Fruit fly (Drosophila melanogaster) whole organism, embryonic: Measurements from ENCODE around the gene msb1l.
A peak's percentile ranks its signal among the peaks of the same experiment; 100 is the strongest.

Experiments used
- Atf3 ChIP-seq: fragments of 200-800 bp; sonication (Bioruptor generic); optimal IDR thresholded peaks from 3 replicates; lab custom pipeline; 2016; ENCODE audit warnings: missing biosample characterization, missing genetic modification characterization
- Bgb ChIP-seq: fragments of 200-800 bp; sonication (Bioruptor generic); IDR thresholded peaks from 2 replicates; pipeline ENCODE4 v1.3.6; 2022; ENCODE audit warnings: missing biosample characterization, missing genetic modification characterization; ENCODE audit not compliant: partially characterized antibody
- CG10366 ChIP-seq: fragments of 200-800 bp; sonication (Bioruptor generic); IDR thresholded peaks from 2 replicates; pipeline ENCODE4 v1.3.6; 2022; ENCODE audit warnings: missing biosample characterization, missing genetic modification characterization
- CG10462 ChIP-seq: fragments of 200-800 bp; sonication (Bioruptor generic); optimal IDR thresholded peaks from 2 replicates; lab custom pipeline; 2016; ENCODE audit warnings: missing biosample characterization, missing genetic modification characterization
- CG10654 ChIP-seq: fragments of 200-800 bp; sonication (Bioruptor generic); optimal IDR thresholded peaks from 2 replicates; lab custom pipeline; 2016; ENCODE audit warnings: missing biosample characterization, missing genetic modification characterization
- CG15696 ChIP-seq: fragments of 200-800 bp; sonication (Bioruptor generic); optimal IDR thresholded peaks from 2 replicates; lab custom pipeline; 2019; ENCODE audit warnings: missing biosample characterization, mild to moderate bottlenecking, missing genetic modification characterization, moderate library complexity
- CG16779 ChIP-seq: fragments of 200-800 bp; sonication (Bioruptor generic); IDR thresholded peaks from 2 replicates; pipeline ENCODE4 v1.3.6; 2022; ENCODE audit warnings: missing biosample characterization, missing genetic modification characterization
- CG17328 ChIP-seq: fragments of 200-800 bp; sonication (Bioruptor generic); IDR thresholded peaks from 2 replicates; pipeline ENCODE4 v1.3.6; 2022; ENCODE audit warnings: missing biosample characterization, missing genetic modification characterization
- CG17802 ChIP-seq: fragments of 200-800 bp; sonication (Bioruptor generic); optimal IDR thresholded peaks from 2 replicates; lab custom pipeline; 2018; ENCODE audit warnings: missing biosample characterization, mild to moderate bottlenecking, missing genetic modification characterization, moderate library complexity
- CG18476 ChIP-seq: fragments of 200-800 bp; sonication (Bioruptor generic); optimal IDR thresholded peaks from 2 replicates; lab custom pipeline; 2016; ENCODE audit warnings: missing biosample characterization, mild to moderate bottlenecking, missing genetic modification characterization
- CG18619 ChIP-seq: fragments of 200-800 bp; sonication (Bioruptor generic); optimal IDR thresholded peaks from 3 replicates; lab custom pipeline; 2017; ENCODE audit warnings: missing biosample characterization, mild to moderate bottlenecking, missing genetic modification characterization
- CG2199 ChIP-seq: fragments of 200-800 bp; sonication (Bioruptor generic); IDR thresholded peaks from 3 replicates; pipeline ENCODE4 v1.3.6; 2022; ENCODE audit warnings: missing biosample characterization, missing genetic modification characterization
- CG32767 ChIP-seq: fragments of 200-800 bp; sonication (Bioruptor generic); IDR thresholded peaks from 2 replicates; pipeline ENCODE4 v1.3.6; 2022; ENCODE audit warnings: missing biosample characterization, missing genetic modification characterization
- CG34224 ChIP-seq: fragments of 200-800 bp; sonication (Bioruptor generic); IDR thresholded peaks from 3 replicates; pipeline ENCODE4 v1.3.6; 2022; ENCODE audit warnings: missing biosample characterization, missing genetic modification characterization; ENCODE audit not compliant: partially characterized antibody
- CG3838 ChIP-seq: fragments of 200-800 bp; sonication (Bioruptor generic); optimal IDR thresholded peaks from 3 replicates; lab custom pipeline; 2016; ENCODE audit warnings: missing biosample characterization, missing genetic modification characterization
- CG4282 ChIP-seq: fragments of 200-800 bp; sonication (Bioruptor generic); optimal IDR thresholded peaks from 2 replicates; lab custom pipeline; 2016; ENCODE audit warnings: missing biosample characterization, missing genetic modification characterization
- CG6683 ChIP-seq: fragments of 200-800 bp; sonication (Bioruptor generic); optimal IDR thresholded peaks from 2 replicates; lab custom pipeline; 2017; ENCODE audit warnings: missing biosample characterization, mild to moderate bottlenecking, missing genetic modification characterization, missing genetic modification reagents
- CG7271 ChIP-seq: fragments of 200-800 bp; sonication (Bioruptor generic); optimal IDR thresholded peaks from 2 replicates; lab custom pipeline; 2018; ENCODE audit warnings: missing biosample characterization, mild to moderate bottlenecking, missing genetic modification characterization, moderate library complexity
- CG7372 ChIP-seq: fragments of 200-800 bp; sonication (Bioruptor generic); IDR thresholded peaks from 2 replicates; pipeline ENCODE4 v1.3.6; 2022; ENCODE audit warnings: missing biosample characterization, missing genetic modification characterization
- CG7556 ChIP-seq: fragments of 200-800 bp; sonication (Bioruptor generic); optimal IDR thresholded peaks from 2 replicates; lab custom pipeline; 2017; ENCODE audit warnings: missing biosample characterization, mild to moderate bottlenecking, missing genetic modification characterization
- CG9797 ChIP-seq: fragments of 200-800 bp; sonication (Bioruptor generic); optimal IDR thresholded peaks from 3 replicates; lab custom pipeline; 2018; ENCODE audit warnings: missing biosample characterization, mild to moderate bottlenecking, missing genetic modification characterization
- CTCF ChIP-seq: fragments of 200-800 bp; sonication (Bioruptor generic); optimal IDR thresholded peaks from 2 replicates; lab custom pipeline; 2017; ENCODE audit warnings: missing biosample characterization, mild to moderate bottlenecking, missing genetic modification characterization, moderate library complexity
- CkIIα-i1 ChIP-seq: fragments of 200-800 bp; sonication (Bioruptor generic); IDR thresholded peaks from 2 replicates; pipeline ENCODE4 v1.3.6; 2022; ENCODE audit warnings: missing biosample characterization, missing genetic modification characterization
- D19A ChIP-seq: fragments of 200-800 bp; optimal IDR thresholded peaks from 3 replicates; lab custom pipeline; 2019; ENCODE audit warnings: missing biosample characterization, mild to moderate bottlenecking, missing genetic modification characterization, moderate library complexity
- Drgx ChIP-seq: fragments of 200-800 bp; sonication (Bioruptor generic); IDR thresholded peaks from 2 replicates; pipeline ENCODE4 v1.3.6; 2022; ENCODE audit warnings: missing biosample characterization, missing genetic modification characterization
- E2f2 ChIP-seq: fragments of 200-800 bp; sonication (Bioruptor generic); IDR thresholded peaks from 2 replicates; pipeline ENCODE4 v1.3.6; 2022; ENCODE audit warnings: missing biosample characterization, missing genetic modification characterization
- ERR ChIP-seq: fragments of 200-800 bp; sonication (Bioruptor generic); optimal IDR thresholded peaks from 2 replicates; lab custom pipeline; 2016; ENCODE audit warnings: missing biosample characterization, missing genetic modification characterization
- HLH54F ChIP-seq: fragments of 200-800 bp; sonication (Bioruptor generic); optimal IDR thresholded peaks from 3 replicates; lab custom pipeline; 2016; ENCODE audit warnings: missing biosample characterization, missing genetic modification characterization
- HmgZ ChIP-seq: fragments of 200-800 bp; sonication (Bioruptor generic); optimal IDR thresholded peaks from 2 replicates; lab custom pipeline; 2018; ENCODE audit warnings: missing biosample characterization, mild to moderate bottlenecking, missing genetic modification characterization
- Hr39 ChIP-seq: fragments of >200 bp; optimal IDR thresholded peaks from 2 replicates; lab custom pipeline; 2017
- MTF-1 ChIP-seq: fragments of 200-800 bp; sonication (Bioruptor generic); optimal IDR thresholded peaks from 2 replicates; lab custom pipeline; 2018; ENCODE audit warnings: missing biosample characterization, mild to moderate bottlenecking, missing genetic modification characterization, borderline replicate concordance
- Mrtf ChIP-seq: fragments of 200-800 bp; sonication (Bioruptor generic); IDR thresholded peaks from 3 replicates; pipeline ENCODE4 v1.3.6; 2022; ENCODE audit warnings: missing biosample characterization, missing genetic modification characterization
- Nf-YC ChIP-seq: fragments of 200-800 bp; optimal IDR thresholded peaks from 3 replicates; lab custom pipeline; 2019; ENCODE audit warnings: missing biosample characterization, mild to moderate bottlenecking, missing genetic modification characterization, moderate library complexity
- Ptx1 ChIP-seq: fragments of 200-800 bp; sonication (Bioruptor generic); IDR thresholded peaks from 2 replicates; pipeline ENCODE4 v1.3.6; 2022; ENCODE audit warnings: missing biosample characterization, missing genetic modification characterization
- Sox100B ChIP-seq: fragments of 200-800 bp; sonication (Bioruptor generic); optimal IDR thresholded peaks from 3 replicates; lab custom pipeline; 2018; ENCODE audit warnings: missing biosample characterization, mild to moderate bottlenecking, missing genetic modification characterization
- Sox102F ChIP-seq: fragments of 200-800 bp; sonication (Bioruptor generic); optimal IDR thresholded peaks from 2 replicates; lab custom pipeline; 2018; ENCODE audit warnings: missing biosample characterization, mild to moderate bottlenecking, missing genetic modification characterization, moderate library complexity
- Spps ChIP-seq: fragments of 200-800 bp; sonication (Bioruptor generic); optimal IDR thresholded peaks from 2 replicates; lab custom pipeline; 2018; ENCODE audit warnings: missing biosample characterization, mild to moderate bottlenecking, missing genetic modification characterization
- Sry-δ ChIP-seq: fragments of 200-800 bp; sonication (Bioruptor generic); optimal IDR thresholded peaks from 2 replicates; lab custom pipeline; 2016; ENCODE audit warnings: missing biosample characterization, missing genetic modification characterization
- Usf ChIP-seq: fragments of 200-800 bp; sonication (Bioruptor generic); optimal IDR thresholded peaks from 2 replicates; lab custom pipeline; 2017; ENCODE audit warnings: missing genotype, missing biosample characterization, missing genetic modification characterization
- aop ChIP-seq: fragments of 200-800 bp; sonication (Bioruptor generic); IDR thresholded peaks from 2 replicates; pipeline ENCODE4 v1.3.6; 2022; ENCODE audit warnings: missing biosample characterization, missing genetic modification characterization
- disco-r ChIP-seq: fragments of 200-800 bp; sonication (Bioruptor generic); optimal IDR thresholded peaks from 2 replicates; lab custom pipeline; 2016; ENCODE audit warnings: missing biosample characterization, missing genetic modification characterization
- emc ChIP-seq: fragments of 200-800 bp; sonication (Bioruptor generic); optimal IDR thresholded peaks from 2 replicates; lab custom pipeline; 2016; ENCODE audit warnings: missing biosample characterization, missing genetic modification characterization
- en ChIP-seq: fragments of 200-800 bp; sonication (Bioruptor generic); optimal IDR thresholded peaks from 2 replicates; lab custom pipeline; 2016; ENCODE audit warnings: missing biosample characterization, missing genetic modification characterization
- eyg ChIP-seq: fragments of 200-800 bp; sonication (Bioruptor generic); optimal IDR thresholded peaks from 3 replicates; lab custom pipeline; 2016; ENCODE audit warnings: missing biosample characterization, missing genetic modification characterization
- fd102C ChIP-seq: fragments of 200-800 bp; sonication (Bioruptor generic); optimal IDR thresholded peaks from 2 replicates; lab custom pipeline; 2018; ENCODE audit warnings: missing biosample characterization, mild to moderate bottlenecking, missing genetic modification characterization, moderate library complexity
- ftz-f1 ChIP-seq: fragments of 200-800 bp; sonication (Bioruptor generic); optimal IDR thresholded peaks from 2 replicates; lab custom pipeline; 2016; ENCODE audit warnings: missing biosample characterization, missing genetic modification characterization
- org-1 ChIP-seq: fragments of 200-800 bp; sonication (Bioruptor generic); optimal IDR thresholded peaks from 2 replicates; lab custom pipeline; 2017; ENCODE audit warnings: missing biosample characterization, missing genetic modification characterization
- phol ChIP-seq: fragments of 200-800 bp; sonication (Bioruptor generic); optimal IDR thresholded peaks from 3 replicates; lab custom pipeline; 2018; ENCODE audit warnings: missing biosample characterization, mild to moderate bottlenecking, missing genetic modification characterization, moderate library complexity
- sd ChIP-seq: fragments of 200-800 bp; sonication (Bioruptor generic); optimal IDR thresholded peaks from 3 replicates; lab custom pipeline; 2018; ENCODE audit warnings: missing biosample characterization, mild to moderate bottlenecking, missing genetic modification characterization, moderate library complexity
- sob ChIP-seq: fragments of 200-800 bp; sonication (Bioruptor generic); IDR thresholded peaks from 2 replicates; pipeline ENCODE4 v1.3.6; 2022; ENCODE audit warnings: missing biosample characterization, missing genetic modification characterization
- tx ChIP-seq: fragments of 200-800 bp; sonication (Bioruptor generic); optimal IDR thresholded peaks from 2 replicates; lab custom pipeline; 2016; ENCODE audit warnings: missing biosample characterization, missing genetic modification characterization
- usp ChIP-seq: fragments of >200 bp; optimal IDR thresholded peaks from 2 replicates; lab custom pipeline; 2017; ENCODE audit warnings: missing biosample characterization, missing genetic modification characterization
- zen ChIP-seq: fragments of 200-800 bp; sonication (Bioruptor generic); optimal IDR thresholded peaks from 3 replicates; lab custom pipeline; 2018; ENCODE audit warnings: missing biosample characterization, mild to moderate bottlenecking, missing genetic modification characterization, moderate library complexity

The msb1l gene

DNA sequence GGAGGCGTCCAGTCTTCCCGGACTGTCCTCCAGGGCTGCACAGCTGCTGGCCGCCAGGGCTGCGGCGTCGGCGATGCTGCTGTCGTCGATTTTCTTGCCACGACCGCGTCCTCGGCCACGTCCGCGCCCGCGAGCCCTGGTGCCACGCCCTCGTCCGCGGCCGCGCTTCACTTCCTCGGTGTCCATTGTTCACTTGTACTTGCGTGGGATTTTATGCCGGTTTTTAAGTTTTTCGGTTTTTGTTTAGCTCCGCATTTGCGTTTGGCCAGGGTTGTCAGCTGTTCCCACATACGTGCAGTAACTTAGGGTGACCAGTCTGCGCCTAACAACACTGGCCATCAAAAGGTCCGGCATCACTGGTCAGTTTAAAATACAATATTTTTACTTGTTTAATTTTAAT lies 4.7 kb downstream of the msb1l start, which contains the start of gene Hakai (continued):
- TF ChIP-seq Hr39 (lab: Kevin White, UChicago), result peak; percentile 100
- TF ChIP-seq D19A, result peak; percentile 26
- peak; percentile 56 for TF ChIP-seq tx (GFP tag; lab: Kevin White, UChicago)
- peak; percentile 57; the same call in 2 of the 3 replicates for TF ChIP-seq CG34224 (GFP tag; lab: Robert Waterston, UW)
- TF ChIP-seq CG9797, result peak; percentile 42
- TF ChIP-seq CG17802 (tag; lab: Kevin White, UChicago), result no peak
- TF ChIP-seq CkIIα-i1, result no peak
- no peak; the same call in 1 of the 2 replicates for TF ChIP-seq CG17328 (GFP tag; lab: Robert Waterston, UW)
- TF ChIP-seq CG32767, result no peak
- peak; percentile 57 for TF ChIP-seq HmgZ (tag; lab: Kevin White, UChicago)
- TF ChIP-seq CG10462 (GFP tag; lab: Kevin White, UChicago), result no peak
- TF ChIP-seq CTCF (GFP tag; lab: Kevin White, UChicago), result no peak
- no peak for TF ChIP-seq org-1
- TF ChIP-seq CG7556 (GFP tag; lab: Kevin White, UChicago), result peak; percentile 14
- TF ChIP-seq en (GFP tag; lab: Kevin White, UChicago), result peak; percentile 12
- 0 out of 3 replicates have a peak, but pooled peaks have one; percentile 67 for TF ChIP-seq CG2199 (GFP tag; lab: Robert Waterston, UW)
- TF ChIP-seq Ptx1 (GFP tag; lab: Robert Waterston, UW), result peak; percentile 62
- no peak for TF ChIP-seq CG6683
- TF ChIP-seq CG7372 (GFP tag; lab: Robert Waterston, UW), result peak; percentile 46; the same call in 1 of the 2 replicates
- no peak for TF ChIP-seq Usf (GFP tag; lab: Kevin White, UChicago)
- peak; percentile 47 for TF ChIP-seq Atf3 (GFP tag; lab: Kevin White, UChicago)
- TF ChIP-seq Sox102F (GFP tag; lab: Kevin White, UChicago), result peak; percentile 27
- no peak for TF ChIP-seq Sox100B (GFP tag; lab: Kevin White, UChicago)
- TF ChIP-seq zen, result no peak
- TF ChIP-seq Nf-YC (tag; lab: Kevin White, UChicago), result peak; percentile 47
- no peak for TF ChIP-seq CG4282
- no peak for TF ChIP-seq Mrtf
- TF ChIP-seq sd (tag; lab: Kevin White, UChicago), result no peak
- TF ChIP-seq CG15696 (tag; lab: Kevin White, UChicago), result peak; percentile 33
- peak; percentile 35; the same call in 1 of the 2 replicates for TF ChIP-seq CG10366 (GFP tag; lab: Robert Waterston, UW)
- TF ChIP-seq E2f2 (GFP tag; lab: Robert Waterston, UW), result peak; percentile 82
- peak; percentile 65 for TF ChIP-seq Drgx (GFP tag; lab: Robert Waterston, UW)
- peak; percentile 55 for TF ChIP-seq Sry-δ (GFP tag; lab: Kevin White, UChicago)
- no peak for TF ChIP-seq CG3838 (GFP tag; lab: Kevin White, UChicago)
- no peak for TF ChIP-seq aop (GFP tag; lab: Robert Waterston, UW)
- peak; percentile 70 for TF ChIP-seq phol (tag; lab: Kevin White, UChicago)
- no peak for TF ChIP-seq MTF-1
- TF ChIP-seq disco-r, result no peak
- TF ChIP-seq Spps (tag; lab: Kevin White, UChicago), result no peak
- peak; percentile 42 for TF ChIP-seq CG7271
- TF ChIP-seq eyg (GFP tag; lab: Kevin White, UChicago), result peak; percentile 58
- TF ChIP-seq ftz-f1 (GFP tag; lab: Kevin White, UChicago), result peak; percentile 53
- peak; percentile 52 for TF ChIP-seq ERR (GFP tag; lab: Kevin White, UChicago)
- peak; percentile 26 for TF ChIP-seq CG18619 (GFP tag; lab: Kevin White, UChicago)
- TF ChIP-seq HLH54F (GFP tag; lab: Kevin White, UChicago), result peak; percentile 73
- no peak for TF ChIP-seq fd102C (GFP tag; lab: Kevin White, UChicago)
- peak; percentile 35 for TF ChIP-seq emc (GFP tag; lab: Kevin White, UChicago)
- no peak for TF ChIP-seq usp (GFP tag; lab: Kevin White, UChicago)
- peak; percentile 51 for TF ChIP-seq Bgb
- TF ChIP-seq CG18476 (GFP tag; lab: Kevin White, UChicago), result peak; percentile 24
- TF ChIP-seq sob (GFP tag; lab: Robert Waterston, UW), result peak; percentile 60
- TF ChIP-seq CG16779 (GFP tag; lab: Robert Waterston, UW), result no peak
- TF ChIP-seq CG10654 (GFP tag; lab: Kevin White, UChicago), result peak; percentile 53
